Fruit fly (Drosophila melanogaster): ENCODE measurements around the gene CG3119.

The CG3119 gene

dm6 chr2L:2856960-2857584 lies 19.4 kb upstream of the CG3119 start, which contains the start of gene CG2991 (continued):
- TF ChIP-seq CG11294 (GFP tag; IDR thresholded peaks at IDR 0.05): no peak
- TF ChIP-seq lz (GFP tag; optimal IDR thresholded peaks at IDR 0.05): peak; percentile 33
- TF ChIP-seq OdsH (GFP tag; optimal IDR thresholded peaks at IDR 0.05): no peak
- no peak for TF ChIP-seq salr (GFP tag; optimal IDR thresholded peaks at IDR 0.05)
- no peak for TF ChIP-seq fd85E (GFP tag; optimal IDR thresholded peaks at IDR 0.05)
- no peak for TF ChIP-seq Lpt (GFP tag; optimal IDR thresholded peaks at IDR 0.05)
- TF ChIP-seq CG6854 (GFP tag; optimal IDR thresholded peaks at IDR 0.05): peak; percentile 5
- TF ChIP-seq CG3032 (tag; optimal IDR thresholded peaks at IDR 0.05): no peak
- TF ChIP-seq CG6163 (GFP tag; IDR thresholded peaks at IDR 0.05): 0 out of 3 replicates have a peak, but pooled peaks have one; percentile 12
- TF ChIP-seq Hr39 (GFP tag; optimal IDR thresholded peaks at IDR 0.05): no peak
- peak; percentile 1 for TF ChIP-seq Met (GFP tag; optimal IDR thresholded peaks at IDR 0.05)
- no peak for TF ChIP-seq CG10669 (GFP tag; optimal IDR thresholded peaks at IDR 0.05)
- no peak for TF ChIP-seq CG16779 (tag; optimal IDR thresholded peaks at IDR 0.05)
- TF ChIP-seq achi (GFP tag; optimal IDR thresholded peaks at IDR 0.05): no peak
- TF ChIP-seq CG11762 (GFP tag; optimal IDR thresholded peaks at IDR 0.05; ENCODE audit: insufficient read depth): no peak
- peak; percentile 58 for TF ChIP-seq Sox102F (GFP tag; optimal IDR thresholded peaks at IDR 0.05)
- TF ChIP-seq CG10631 (GFP tag; optimal IDR thresholded peaks at IDR 0.05): no peak
- peak; percentile 75 for TF ChIP-seq dsx (GFP tag; optimal IDR thresholded peaks at IDR 0.05; ENCODE audit: poor library complexity, severe bottlenecking)
- TF ChIP-seq Ets96B (tag; optimal IDR thresholded peaks at IDR 0.05): peak; percentile 3
- TF ChIP-seq CG31627 (GFP tag; optimal IDR thresholded peaks at IDR 0.05): no peak
- TF ChIP-seq CG8319 (GFP tag; optimal IDR thresholded peaks at IDR 0.05): no peak
- TF ChIP-seq Smox (GFP tag; optimal IDR thresholded peaks at IDR 0.05): peak; percentile 0
- TF ChIP-seq cyc (GFP tag; optimal IDR thresholded peaks at IDR 0.05): no peak
- no peak for TF ChIP-seq acj6 (GFP tag; optimal IDR thresholded peaks at IDR 0.05)
- TF ChIP-seq Eip75B (GFP tag; optimal IDR thresholded peaks at IDR 0.05): peak; percentile 15
- TF ChIP-seq topi (GFP tag; optimal IDR thresholded peaks at IDR 0.05): peak; percentile 41

- TF ChIP-seq Met (GFP tag; optimal IDR thresholded peaks at IDR 0.05) (peak; percentile 71), salr (GFP tag; optimal IDR thresholded peaks at IDR 0.05) (peak; percentile 38 to 79), spab (GFP tag; optimal IDR thresholded peaks at IDR 0.05) (peak; percentile 38), Sox102F (GFP tag; optimal IDR thresholded peaks at IDR 0.05) (peak; percentile 62), CG6163 (GFP tag; IDR thresholded peaks at IDR 0.05) (peak; percentile 89), CG6792 (GFP tag; optimal IDR thresholded peaks at IDR 0.05) (peak; percentile 62), topi (GFP tag; optimal IDR thresholded peaks at IDR 0.05) (peak; percentile 71), net (GFP tag; optimal IDR thresholded peaks at IDR 0.05) (peak; percentile 71), fd85E (GFP tag; optimal IDR thresholded peaks at IDR 0.05) (no peak), CG9139 (GFP tag; optimal IDR thresholded peaks at IDR 0.05) (peak; percentile 16), ss (GFP tag; optimal IDR thresholded peaks at IDR 0.05) (peak; percentile 68 to 77), Gug (GFP tag; IDR thresholded peaks at IDR 0.05) (0 out of 2 replicates have a peak, but pooled peaks have one; percentile 15), Hr39 (GFP tag; optimal IDR thresholded peaks at IDR 0.05) (peak; percentile 86), CG4318 (GFP tag; optimal IDR thresholded peaks at IDR 0.05) (peak; percentile 13), CG10669 (GFP tag; optimal IDR thresholded peaks at IDR 0.05) (peak; percentile 58), CG15336 (GFP tag; IDR thresholded peaks at IDR 0.05) (no peak), dsx (GFP tag; optimal IDR thresholded peaks at IDR 0.05; ENCODE audit: poor library complexity, severe bottlenecking) (peak; percentile 37), Eip78C (GFP tag) (peak; percentile 89), Sox14 (GFP tag; optimal IDR thresholded peaks at IDR 0.05) (peak; percentile 60), CG8632 (GFP tag; optimal IDR thresholded peaks at IDR 0.05) (peak; percentile 52), Blimp-1 (GFP tag; optimal IDR thresholded peaks at IDR 0.05) (peak; percentile 55), Lpt (GFP tag; optimal IDR thresholded peaks at IDR 0.05) (peak; percentile 46), Smox (GFP tag; optimal IDR thresholded peaks at IDR 0.05) (peak; percentile 65), CG31627 (GFP tag; optimal IDR thresholded peaks at IDR 0.05) (peak; percentile 85), pdm3 (GFP tag; optimal IDR thresholded peaks at IDR 0.05) (peak; percentile 70), CG7368 (GFP tag; optimal IDR thresholded peaks at IDR 0.05) (peak; percentile 64), OdsH (GFP tag; optimal IDR thresholded peaks at IDR 0.05) (peak; percentile 68), Hr38 (GFP tag; optimal IDR thresholded peaks at IDR 0.05) (no peak), Eip75B (GFP tag; optimal IDR thresholded peaks at IDR 0.05) (peak; percentile 53), CG8319 (GFP tag; optimal IDR thresholded peaks at IDR 0.05) (peak; percentile 51), dac (GFP tag; optimal IDR thresholded peaks at IDR 0.05) (peak; percentile 51), achi (GFP tag; optimal IDR thresholded peaks at IDR 0.05) (peak; percentile 99), CG11762 (GFP tag; optimal IDR thresholded peaks at IDR 0.05; ENCODE audit: insufficient read depth) (peak; percentile 45), CG10631 (GFP tag; optimal IDR thresholded peaks at IDR 0.05) (peak; percentile 54), Ets21C (GFP tag; optimal IDR thresholded peaks at IDR 0.05) (peak; percentile 11), CG11902 (GFP tag; optimal IDR thresholded peaks at IDR 0.05) (peak; percentile 53)
Measured at dm6 chr2L:2855773-2856615, 18.4 kb upstream of the CG3119 start, which contains the start of the genes CG3104 and RpS21. Gene CG3104 (minus strand): TSS chr2L:2855778. Gene RpS21 (plus strand): TSS chr2L:2856070.

All from whole organism, prepupa.